Fruit fly (Drosophila melanogaster): Measurements from ENCODE around the gene CG17292.

- TF ChIP-seq Dfd (GFP tag; optimal IDR thresholded peaks at IDR 0.05) (no peak), tai (GFP tag; optimal IDR thresholded peaks at IDR 0.05) (no peak), lola (GFP tag; optimal IDR thresholded peaks at IDR 0.05) (no peak), Abd-B (GFP tag; optimal IDR thresholded peaks at IDR 0.05) (no peak), Mio (GFP tag; optimal IDR thresholded peaks at IDR 0.05) (no peak), psq (GFP tag; optimal IDR thresholded peaks at IDR 0.05) (no peak), usp (GFP tag; optimal IDR thresholded peaks at IDR 0.05) (no peak)
These were observed 2.0 kb downstream of the CG17292 start for dm6 chr2L:8372248-8372647.
